Worm (Caenorhabditis elegans) whole organism, L4 larva: ENCODE measurements around the gene pqn-96.

ENCODE experiments used
- aha-1 ChIP-seq: fragments of 150-350 bp; peaks from one replicate; lab custom pipeline; 2014; ENCODE audit warnings: missing biosample characterization, missing genetic modification characterization
- ama-1 ChIP-seq: fragments of 150-350 bp; optimal IDR thresholded peaks from 2 replicates; lab custom pipeline; 2014; ENCODE audit warnings: inconsistent platforms, mixed read lengths
- ceh-20 ChIP-seq: fragments of 200-800 bp; sonication (Bioruptor generic); IDR thresholded peaks from 2 replicates; pipeline ENCODE4 v1.3.6; 2022; ENCODE audit warnings: missing genetic modification reagents, missing genetic modification characterization, missing compliant biosample characterization
- ceh-28 ChIP-seq: fragments of 150-350 bp; optimal IDR thresholded peaks from 2 replicates; lab custom pipeline; 2014; ENCODE audit warnings: missing biosample characterization, missing genetic modification reagents, missing genetic modification characterization
- ceh-32 ChIP-seq: sonication (generic microtip); optimal IDR thresholded peaks from 2 replicates; lab custom pipeline; 2016; ENCODE audit warnings: mild to moderate bottlenecking, missing genetic modification characterization, missing compliant biosample characterization; ENCODE audit not compliant: poor library complexity
- ces-1 ChIP-seq: fragments of 150-350 bp; sonication (generic microtip); optimal IDR thresholded peaks from 4 replicates; lab custom pipeline; 2014; ENCODE audit warnings: missing biosample characterization, missing genetic modification reagents, missing genetic modification characterization
- dmd-6 ChIP-seq: fragments of 200-800 bp; sonication (Bioruptor generic); IDR thresholded peaks from 2 replicates; pipeline ENCODE4 v1.3.6; 2022; ENCODE audit warnings: missing genetic modification reagents, missing genetic modification characterization, missing compliant biosample characterization
- dmd-9 ChIP-seq: fragments of 200-800 bp; sonication (Bioruptor generic); IDR thresholded peaks from 2 replicates; pipeline ENCODE4 v1.3.6; 2022; ENCODE audit warnings: missing genetic modification reagents, missing genetic modification characterization, missing compliant biosample characterization
- egl-27 ChIP-seq: sonication (generic microtip); optimal IDR thresholded peaks from 3 replicates; lab custom pipeline; 2017; ENCODE audit warnings: missing biosample characterization, missing genetic modification reagents, missing genetic modification characterization
- lsy-2 ChIP-seq, 2 experiments: fragments of 150-350 bp in 1 of 2; sonication (generic microtip) in 1 of 2; optimal IDR thresholded peaks; 2 replicates each; lab custom pipeline; 2014 to 2017; ENCODE audit warnings: missing biosample characterization in 2 of 2, missing genetic modification characterization in 2 of 2
- mes-2 ChIP-seq: sonication (generic microtip); optimal IDR thresholded peaks from 2 replicates; lab custom pipeline; 2016; ENCODE audit warnings: missing genotype, mild to moderate bottlenecking, missing genetic modification characterization, missing compliant biosample characterization; ENCODE audit not compliant: poor library complexity, severe bottlenecking
- nhr-102 ChIP-seq: sonication (generic microtip); optimal IDR thresholded peaks from 2 replicates; lab custom pipeline; 2016; ENCODE audit warnings: mild to moderate bottlenecking, missing genetic modification characterization, moderate library complexity, missing compliant biosample characterization
- nhr-237 ChIP-seq: sonication (generic microtip); optimal IDR thresholded peaks from 2 replicates; lab custom pipeline; 2017; ENCODE audit warnings: missing biosample characterization, missing genetic modification characterization
- nhr-28 ChIP-seq: fragments of 150-350 bp; optimal IDR thresholded peaks from 2 replicates; lab custom pipeline; 2014; ENCODE audit warnings: missing biosample characterization, missing genetic modification characterization
- pha-4 ChIP-seq, 2 experiments: fragments of 150-350 bp in 1 of 2; fragments of 200-800 bp in 1 of 2; sonication (Bioruptor generic) in 1 of 2; IDR thresholded peaks in 1 of 2; optimal IDR thresholded peaks in 1 of 2; 2 replicates each; pipeline versions ENCODE4 v1.3.6 to Lab custom; 2014 to 2022; ENCODE audit warnings: missing genetic modification characterization in 2 of 2, missing genetic modification reagents in 2 of 2, missing biosample characterization in 1 of 2, missing compliant biosample characterization in 1 of 2
- pqm-1 ChIP-seq: sonication (generic microtip); optimal IDR thresholded peaks from 2 replicates; lab custom pipeline; 2017; ENCODE audit warnings: missing biosample characterization, missing genetic modification characterization
- skn-1 ChIP-seq: fragments of 150-350 bp; optimal IDR thresholded peaks from 2 replicates; lab custom pipeline; 2014; ENCODE audit warnings: missing biosample characterization, missing genetic modification characterization
- tra-1 ChIP-seq: fragments of 200-800 bp; sonication (Bioruptor generic); IDR thresholded peaks from 2 replicates; pipeline ENCODE4 v1.3.6; 2022; ENCODE audit warnings: missing genetic modification reagents, missing genetic modification characterization, missing compliant biosample characterization
- unc-39 ChIP-seq: sonication (generic microtip); optimal IDR thresholded peaks from 2 replicates; lab custom pipeline; 2017; ENCODE audit warnings: missing biosample characterization, missing genetic modification characterization
- unc-62 ChIP-seq, 3 experiments: fragments of 150-350 bp in 1 of 3; sonication (generic microtip); optimal IDR thresholded peaks in 2 of 3; peaks in 1 of 3; 1 replicate in 1 of 3; 2 replicates in 2 of 3; lab custom pipeline; 2014 to 2017; ENCODE audit warnings: missing biosample characterization in 3 of 3, missing genetic modification characterization in 3 of 3, missing genetic modification reagents in 3 of 3, missing genotype in 1 of 3
- vab-7 ChIP-seq: fragments of 200-800 bp; sonication (Bioruptor generic); IDR thresholded peaks from 2 replicates; pipeline ENCODE4 v1.3.6; 2022; ENCODE audit warnings: missing genetic modification reagents, missing genetic modification characterization, missing compliant biosample characterization
- zip-11 ChIP-seq: fragments of 200-800 bp; sonication (Bioruptor generic); IDR thresholded peaks from 2 replicates; pipeline ENCODE4 v1.3.6; 2022; ENCODE audit warnings: missing genetic modification characterization, missing compliant biosample characterization

The pqn-96 gene

DNA sequence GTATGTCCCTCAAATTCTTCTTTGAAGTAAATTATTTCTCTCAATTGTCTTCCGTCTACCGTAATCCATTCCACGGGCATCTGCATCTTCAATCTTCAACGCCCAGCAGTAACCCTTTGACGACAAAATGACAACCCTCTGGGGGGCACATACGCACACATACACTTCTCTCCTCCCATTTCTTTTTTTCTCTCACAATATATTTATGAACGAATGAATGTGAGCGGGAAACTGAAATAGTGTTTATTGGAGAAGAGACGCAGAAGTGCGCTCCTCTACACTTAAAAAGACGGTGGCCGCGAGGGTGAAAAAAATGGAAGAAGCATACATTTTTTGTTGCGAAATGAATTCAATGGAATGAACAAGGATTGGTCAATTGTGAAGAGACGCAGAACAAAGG, 27.2 kb downstream of the pqn-96 start (continued):
- peak in 1 of 2 experiments; percentile 96 for TF ChIP-seq unc-62 (GFP tag; optimal IDR thresholded peaks at IDR 0.05 in 1 of 2; lab: Kevin White, UChicago)
- no peak for TF ChIP-seq unc-62 (tag; optimal IDR thresholded peaks at IDR 0.05; lab: Kevin White, UChicago)
- no peak for TF ChIP-seq ceh-28
- no peak for TF ChIP-seq nhr-237 (tag; lab: Kevin White, UChicago)
- peak; percentile 28 for TF ChIP-seq ama-1 (lab: Kevin White, UChicago)
- TF ChIP-seq ceh-20 (GFP tag; lab: Robert Waterston, UW): peak; percentile 26; the same call in 1 of the 2 replicates
- TF ChIP-seq dmd-9 (GFP tag; lab: Robert Waterston, UW): 0 out of 2 replicates have a peak, but pooled peaks have one; percentile 8
- TF ChIP-seq egl-27 (tag; lab: Kevin White, UChicago): no peak
- TF ChIP-seq unc-39 (tag; lab: Kevin White, UChicago): no peak
- TF ChIP-seq, all 104 proteins: peak for 37

DNA sequence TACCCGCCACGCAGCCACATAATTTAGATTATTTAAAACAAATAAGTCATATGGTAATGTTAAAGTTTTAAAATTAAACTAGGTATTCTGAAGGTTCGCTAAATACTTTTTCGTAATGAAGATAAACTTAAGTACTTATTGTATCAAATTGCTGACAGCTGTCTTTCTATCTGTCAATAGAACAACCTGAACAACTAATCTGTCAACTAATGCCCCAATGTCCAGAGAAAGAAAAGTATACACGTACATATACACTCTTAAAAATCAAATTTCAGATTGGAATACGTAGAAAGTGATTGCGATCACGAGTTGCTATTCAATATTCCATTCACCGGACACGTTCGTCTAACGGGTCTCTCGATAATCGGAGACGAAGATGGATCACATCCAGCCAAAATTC, 28.5 kb downstream of the pqn-96 start:
- TF ChIP-seq dmd-6 (GFP tag; lab: Robert Waterston, UW) (peak; percentile 44; the same call in 1 of the 2 replicates), nhr-102 (tag; lab: Kevin White, UChicago) (no peak), unc-62 (GFP tag; optimal IDR thresholded peaks at IDR 0.05 in 1 of 2; lab: Kevin White, UChicago) (peak in 1 of 2 experiments; percentile 69), unc-62 (tag; optimal IDR thresholded peaks at IDR 0.05; lab: Kevin White, UChicago) (no peak), aha-1 (tag; lab: Kevin White, UChicago) (peak; percentile 53)

DNA sequence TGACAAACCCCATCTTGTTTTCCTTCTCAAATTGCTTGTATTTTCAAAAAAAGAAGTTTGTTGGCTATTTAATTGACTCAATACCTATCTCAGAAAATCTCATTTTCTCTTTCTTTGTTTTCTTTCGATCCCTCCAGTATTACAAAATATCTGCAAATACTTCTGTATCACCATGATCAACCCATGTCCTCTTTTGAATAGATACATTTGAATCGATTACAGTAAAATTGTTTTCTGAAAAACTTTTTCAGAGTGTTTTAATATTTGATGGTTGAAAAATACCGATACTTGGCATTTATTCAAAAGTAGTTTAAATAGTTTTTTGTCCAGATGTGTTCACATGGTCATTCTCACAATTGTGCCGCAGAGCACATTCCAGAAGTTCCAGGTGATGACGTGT, 30.0 kb downstream of the pqn-96 start, which contains the start of gene ZK353.9:
ZK353.9 (plus strand) TSS at position 331 of the 400 bp plus-strand sequence.
- TF ChIP-seq aha-1 (tag; lab: Kevin White, UChicago) (peak; percentile 80), tra-1 (GFP tag; lab: Robert Waterston, UW) (no peak), unc-62 (GFP tag; optimal IDR thresholded peaks at IDR 0.05 in 1 of 2; lab: Kevin White, UChicago) (peak in 1 of 2 experiments; percentile 81), unc-62 (tag; optimal IDR thresholded peaks at IDR 0.05; lab: Kevin White, UChicago) (no peak), ama-1 (lab: Kevin White, UChicago) (peak; percentile 52)

DNA sequence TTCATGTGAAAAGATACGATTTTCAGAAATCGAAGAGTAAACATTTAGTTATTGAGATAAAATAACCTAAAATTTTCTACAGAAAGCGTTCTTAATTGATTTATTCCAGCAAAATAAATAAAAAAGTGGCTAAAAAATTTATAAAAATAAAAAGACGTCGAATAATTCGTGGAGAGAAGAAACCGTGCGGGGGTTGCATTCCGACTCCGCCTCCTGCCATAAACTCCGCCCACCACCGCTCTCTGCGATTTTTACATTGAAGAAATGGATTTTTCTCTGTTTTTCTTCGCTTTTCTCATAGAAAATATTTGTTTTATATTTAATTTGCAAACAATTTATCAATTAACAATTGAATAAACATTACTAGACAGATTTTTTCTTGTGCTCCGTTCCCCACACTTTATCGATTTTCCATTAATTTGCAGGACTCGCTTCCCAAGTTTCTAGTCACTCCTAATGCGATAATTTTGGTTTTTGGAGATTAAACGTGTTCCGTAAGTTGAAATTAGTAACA, 33.7 kb downstream of the pqn-96 start, which contains the start of the genes ubxn-4 and cyy-1:
ubxn-4 (minus strand) TSS at position 114 of the 514 bp plus-strand sequence.
cyy-1 (plus strand) TSS at position 426 of the 514 bp plus-strand sequence.
- TF ChIP-seq mes-2 (tag; lab: Kevin White, UChicago) (peak; percentile 49), aha-1 (tag; lab: Kevin White, UChicago) (peak; percentile 14), lsy-2 (tag; optimal IDR thresholded peaks at IDR 0.05; lab: Kevin White, UChicago) (peak in 1 of 2 experiments; percentile 25), zip-11 (GFP tag; lab: Robert Waterston, UW) (no peak)

DNA sequence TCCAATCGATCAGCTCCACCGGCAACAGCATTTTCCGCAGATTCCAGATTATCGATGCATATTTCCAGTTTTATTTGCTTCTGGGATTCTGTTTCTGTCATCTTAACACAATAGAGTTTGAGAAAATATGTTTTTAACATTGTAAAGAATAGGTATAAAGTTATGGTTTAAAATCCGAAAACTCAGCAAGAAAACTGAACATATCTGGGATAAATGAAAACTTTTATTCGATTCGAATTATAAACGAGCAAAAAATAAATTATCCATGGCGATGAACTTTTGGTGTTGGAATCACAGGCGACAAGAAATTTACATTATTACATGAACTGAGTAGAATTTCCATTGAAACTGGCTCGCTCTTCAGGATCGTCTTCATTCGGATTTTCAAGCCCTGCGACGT, 35.7 kb downstream of the pqn-96 start, which contains the start of gene cutc-1:
cutc-1 (minus strand) TSS at position 101 of the 400 bp plus-strand sequence.
- no peak for TF ChIP-seq vab-7 (GFP tag; lab: Robert Waterston, UW)

DNA sequence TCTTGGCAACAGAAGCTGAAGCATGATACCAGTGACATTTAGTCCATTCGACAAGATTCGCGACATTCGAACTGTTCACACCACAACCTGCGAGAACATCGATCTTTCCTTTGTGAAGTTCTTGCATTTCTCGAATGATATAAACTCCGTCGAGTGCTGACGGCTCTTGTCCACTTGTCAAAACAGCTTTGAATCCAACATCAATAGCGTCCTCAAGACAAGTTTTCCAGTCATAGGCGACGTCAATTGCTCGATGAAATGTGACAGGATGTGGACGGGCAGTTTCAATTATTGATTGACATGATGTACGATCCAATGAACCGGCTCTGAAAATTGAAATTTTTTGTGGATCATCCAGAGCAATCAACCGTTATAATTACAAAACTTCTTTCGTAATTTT, 36.6 kb downstream of the pqn-96 start:
- peak; percentile 89 for TF ChIP-seq aha-1 (tag; lab: Kevin White, UChicago)
- no peak for TF ChIP-seq skn-1 (tag; lab: Kevin White, UChicago)
- TF ChIP-seq unc-62 (GFP tag; optimal IDR thresholded peaks at IDR 0.05 in 1 of 2; lab: Kevin White, UChicago): peak in 1 of 2 experiments; percentile 96
- no peak for TF ChIP-seq unc-62 (tag; optimal IDR thresholded peaks at IDR 0.05; lab: Kevin White, UChicago)
- TF ChIP-seq ces-1 (GFP tag; lab: Kevin White, UChicago): no peak

DNA sequence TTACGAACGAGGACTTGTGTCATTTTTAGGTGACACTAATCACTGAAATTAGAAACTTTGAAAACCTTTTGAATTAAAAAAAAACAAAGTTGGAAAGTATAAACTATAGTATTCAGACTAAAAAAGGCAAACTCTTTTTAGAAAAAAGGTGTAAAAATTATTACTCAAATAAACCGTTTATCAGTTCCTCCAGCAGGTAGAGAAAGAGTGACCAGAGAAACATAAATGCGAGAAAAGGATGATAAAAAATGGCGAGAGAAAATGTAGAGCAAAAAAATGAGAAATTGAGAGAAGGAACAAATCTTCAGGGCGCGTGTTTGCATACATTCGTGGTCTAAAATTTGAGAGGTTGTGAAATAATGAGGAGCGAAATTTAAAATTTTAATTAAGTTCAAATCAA, 37.3 kb downstream of the pqn-96 start, which contains the start of gene lap-1:
lap-1 (minus strand) TSS at position 42 of the 400 bp plus-strand sequence.
- no peak for TF ChIP-seq vab-7 (GFP tag; lab: Robert Waterston, UW)
- no peak for TF ChIP-seq ceh-28
- peak; percentile 31 for TF ChIP-seq nhr-28 (tag; lab: Kevin White, UChicago)
- TF ChIP-seq ceh-32: no peak
- TF ChIP-seq dmd-6 (GFP tag; lab: Robert Waterston, UW): peak; percentile 28; the same call in 1 of the 2 replicates
- TF ChIP-seq unc-62 (GFP tag; optimal IDR thresholded peaks at IDR 0.05 in 1 of 2; lab: Kevin White, UChicago): no peak
- TF ChIP-seq unc-62 (tag; optimal IDR thresholded peaks at IDR 0.05; lab: Kevin White, UChicago): no peak
- no peak for TF ChIP-seq pha-4 (GFP tag; IDR thresholded peaks at IDR 0.05; lab: Robert Waterston, UW)
- no peak for TF ChIP-seq pha-4 (tag; optimal IDR thresholded peaks at IDR 0.05; lab: Kevin White, UChicago)
- peak; percentile 83 for TF ChIP-seq pqm-1 (tag; lab: Kevin White, UChicago)
